Worm (Caenorhabditis elegans): Measurements from ENCODE around the gene neg-1.

The neg-1 gene

ce11 chrV:4357369-4357768, 17.3 kb downstream of the neg-1 start:
- no peak for TF ChIP-seq unc-120 (tag; optimal IDR thresholded peaks at IDR 0.05; ENCODE audit: poor library complexity, severe bottlenecking)
- peak; percentile 35 for TF ChIP-seq unc-62 (GFP tag; optimal IDR thresholded peaks at IDR 0.05)
- TF ChIP-seq ces-1 (GFP tag; optimal IDR thresholded peaks at IDR 0.05) = peak; percentile 100

- TF ChIP-seq nhr-76 (tag; optimal IDR thresholded peaks at IDR 0.05) (no peak), ces-1 (GFP tag; optimal IDR thresholded peaks at IDR 0.05) (peak; percentile 94)
Measured at ce11 chrV:4356047-4356612, 18.5 kb downstream of the neg-1 start.

- TF ChIP-seq tbx-8 (GFP tag; optimal IDR thresholded peaks at IDR 0.05) (no peak), blmp-1 (tag; optimal IDR thresholded peaks at IDR 0.05) (no peak), hlh-1 (tag; optimal IDR thresholded peaks at IDR 0.05) (peak; percentile 59), lsy-2 (tag; optimal IDR thresholded peaks at IDR 0.05) (peak; percentile 74), lin-32 (GFP tag; optimal IDR thresholded peaks at IDR 0.05) (no peak), elt-3 (tag; optimal IDR thresholded peaks at IDR 0.05) (no peak), ceh-83 (GFP tag; optimal IDR thresholded peaks at IDR 0.05) (no peak), ces-1 (GFP tag; optimal IDR thresholded peaks at IDR 0.05) (no peak), sem-2 (GFP tag; optimal IDR thresholded peaks at IDR 0.05) (no peak), lin-13 (tag; optimal IDR thresholded peaks at IDR 0.05) (peak; percentile 68), nhr-237 (tag; optimal IDR thresholded peaks at IDR 0.05) (peak; percentile 1), snpc-4 (tag; optimal IDR thresholded peaks at IDR 0.05) (no peak), flh-1 (GFP tag; optimal IDR thresholded peaks at IDR 0.05) (no peak), sptf-1 (tag; optimal IDR thresholded peaks at IDR 0.05) (no peak), pha-4 (tag; optimal IDR thresholded peaks at IDR 0.05) (peak; percentile 78), M03D4.4 (tag; optimal IDR thresholded peaks at IDR 0.05) (no peak), zip-8 (tag; optimal IDR thresholded peaks at IDR 0.05) (no peak), nhr-12 (tag; optimal IDR thresholded peaks at IDR 0.05) (no peak), bed-3 (GFP tag; optimal IDR thresholded peaks at IDR 0.05) (no peak), ceh-43 (GFP tag; optimal IDR thresholded peaks at IDR 0.05) (no peak), unc-39 (tag; optimal IDR thresholded peaks at IDR 0.05) (no peak), mls-2 (tag; optimal IDR thresholded peaks at IDR 0.05) (no peak), unc-62 (GFP tag; optimal IDR thresholded peaks at IDR 0.05) (no peak), ceh-39 (tag; optimal IDR thresholded peaks at IDR 0.05) (peak; percentile 64), nhr-28 (tag; optimal IDR thresholded peaks at IDR 0.05) (no peak), mep-1 (tag; optimal IDR thresholded peaks at IDR 0.05) (peak; percentile 40), cnd-1 (tag; optimal IDR thresholded peaks at IDR 0.05) (peak; percentile 50), ham-2 (GFP tag; optimal IDR thresholded peaks at IDR 0.05) (no peak), nhr-2 (tag; optimal IDR thresholded peaks at IDR 0.05) (no peak), unc-120 (tag; optimal IDR thresholded peaks at IDR 0.05; ENCODE audit: poor library complexity, severe bottlenecking) (no peak), elt-1 (tag; optimal IDR thresholded peaks at IDR 0.05; ENCODE audit: borderline replicate concordance, insufficient read depth) (no peak)
Measured at ce11 chrV:4346799-4347198, 27.9 kb downstream of the neg-1 start, which contains the start of gene mcm-7. Gene mcm-7, plus strand, starts transcription at chrV:4347166.

- no peak for TF ChIP-seq unc-39 (tag; optimal IDR thresholded peaks at IDR 0.05)
- no peak for TF ChIP-seq mls-2 (tag; optimal IDR thresholded peaks at IDR 0.05)
- TF ChIP-seq nhr-237 (tag; optimal IDR thresholded peaks at IDR 0.05) = no peak
- no peak for TF ChIP-seq ham-2 (GFP tag; optimal IDR thresholded peaks at IDR 0.05)
Measured at ce11 chrV:4346325-4346724, 28.3 kb downstream of the neg-1 start, which contains the start of gene hpo-18. Gene hpo-18, minus strand, starts transcription at chrV:4346425.

ce11 chrV:4345714-4346113, 29.0 kb downstream of the neg-1 start, which contains the start of gene figl-1:
Gene figl-1, minus strand, starts transcription at chrV:4345999.
- no peak for TF ChIP-seq nhr-76 (tag; optimal IDR thresholded peaks at IDR 0.05)
- no peak for TF ChIP-seq elt-3 (tag; optimal IDR thresholded peaks at IDR 0.05)
- TF ChIP-seq pha-4 (tag; optimal IDR thresholded peaks at IDR 0.05) = no peak
- no peak for TF ChIP-seq ztf-11 (tag; optimal IDR thresholded peaks at IDR 0.05)
- TF ChIP-seq lsy-2 (tag; optimal IDR thresholded peaks at IDR 0.05) = no peak
- no peak for TF ChIP-seq M03D4.4 (tag; optimal IDR thresholded peaks at IDR 0.05)
